Worm (Caenorhabditis elegans): ENCODE results near the gene F54H5.14.

DNA sequence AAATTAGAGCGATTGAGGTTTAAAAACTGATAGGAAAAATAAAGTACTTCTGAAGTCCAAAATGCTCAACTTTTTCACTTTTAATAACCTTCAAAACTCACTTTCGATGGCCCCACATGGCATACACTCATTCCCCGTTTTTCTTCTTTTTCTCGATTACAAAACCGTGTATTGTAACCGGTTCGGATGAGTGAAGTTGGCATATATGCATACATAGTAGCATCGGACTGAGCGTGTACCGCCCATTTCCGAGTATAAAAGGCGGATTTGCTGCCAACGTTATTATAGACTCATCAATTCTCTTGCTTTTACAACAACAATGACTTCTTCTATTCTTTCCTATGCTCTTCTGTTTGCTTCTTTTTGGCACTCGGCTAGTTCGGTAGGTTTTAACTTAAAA is 42.4 kb downstream of the F54H5.14 start, which contains the start of gene C56C10.4:
- TF ChIP-seq him-1 (tag; optimal IDR thresholded peaks at IDR 0.05) (no peak), W03F9.2 (tag; optimal IDR thresholded peaks at IDR 0.05) (no peak)

All from whole organism, L4/young adult.